Worm (Caenorhabditis elegans) whole organism, L4 larva: ENCODE data around the gene Y23B4A.1.

Experiments used
- F10B5.3 ChIP-seq: sonication (generic microtip); optimal IDR thresholded peaks from 2 replicates; lab custom pipeline; 2016; ENCODE audit warnings: mild to moderate bottlenecking, missing genetic modification characterization, missing compliant biosample characterization
- F37D6.2 ChIP-seq: sonication (generic microtip); optimal IDR thresholded peaks from 2 replicates; lab custom pipeline; 2016; ENCODE audit warnings: mild to moderate bottlenecking, missing genetic modification characterization, missing compliant biosample characterization
- T20F7.1 ChIP-seq: fragments of 200-800 bp; sonication (Bioruptor generic); optimal IDR thresholded peaks from 2 replicates; lab custom pipeline; 2018; ENCODE audit warnings: mild to moderate bottlenecking, missing genetic modification characterization, missing compliant biosample characterization
- aha-1 ChIP-seq: fragments of 150-350 bp; peaks from one replicate; lab custom pipeline; 2014; ENCODE audit warnings: missing biosample characterization, missing genetic modification characterization
- aly-2 ChIP-seq: sonication (generic microtip); optimal IDR thresholded peaks from 2 replicates; lab custom pipeline; 2018; ENCODE audit warnings: missing biosample characterization, missing genetic modification characterization
- ama-1 ChIP-seq: fragments of 150-350 bp; optimal IDR thresholded peaks from 2 replicates; lab custom pipeline; 2014; ENCODE audit warnings: inconsistent platforms, mixed read lengths
- arid-1 ChIP-seq: fragments of 200-800 bp; sonication (Bioruptor generic); conservative IDR thresholded peaks from 2 replicates; pipeline ENCODE4 v1.3.6; 2022; ENCODE audit warnings: missing genetic modification reagents, missing genetic modification characterization, missing compliant biosample characterization
- attf-4 ChIP-seq: sonication (generic microtip); optimal IDR thresholded peaks from 3 replicates; lab custom pipeline; 2017; ENCODE audit warnings: missing biosample characterization, missing genetic modification characterization
- ces-1 ChIP-seq: fragments of 150-350 bp; sonication (generic microtip); optimal IDR thresholded peaks from 4 replicates; lab custom pipeline; 2014; ENCODE audit warnings: missing biosample characterization, missing genetic modification reagents, missing genetic modification characterization
- cey-2 ChIP-seq: sonication (generic microtip); optimal IDR thresholded peaks from 3 replicates; lab custom pipeline; 2017; ENCODE audit warnings: missing genetic modification characterization, mild to moderate bottlenecking, missing compliant biosample characterization, antibody characterized with exemption, borderline replicate concordance; ENCODE audit not compliant: insufficient read depth
- ctbp-1 ChIP-seq: fragments of 200-800 bp; sonication (Bioruptor generic); IDR thresholded peaks from 2 replicates; pipeline ENCODE4 v1.3.6; 2022; ENCODE audit warnings: missing genetic modification reagents, missing genetic modification characterization, missing compliant biosample characterization
- daf-12 ChIP-seq: fragments of 150-350 bp; optimal IDR thresholded peaks from 2 replicates; lab custom pipeline; 2014; ENCODE audit warnings: missing biosample characterization, missing genetic modification reagents, missing genetic modification characterization
- daf-19 ChIP-seq: fragments of 200-800 bp; sonication (Bioruptor generic); conservative IDR thresholded peaks from 2 replicates; pipeline ENCODE4 v1.3.6; 2022; ENCODE audit warnings: missing genetic modification characterization, missing compliant biosample characterization
- daf-8 ChIP-seq: fragments of 200-800 bp; sonication (Bioruptor generic); IDR thresholded peaks from 2 replicates; pipeline ENCODE4 v1.3.6; 2022; ENCODE audit warnings: missing genetic modification characterization, missing compliant biosample characterization
- dve-1 ChIP-seq: sonication (generic microtip); optimal IDR thresholded peaks from 2 replicates; lab custom pipeline; 2017; ENCODE audit warnings: antibody characterized with exemption, mild to moderate bottlenecking, missing genetic modification characterization, missing compliant biosample characterization; ENCODE audit not compliant: insufficient read depth
- fkh-10 ChIP-seq: fragments of 150-350 bp; optimal IDR thresholded peaks from 2 replicates; lab custom pipeline; 2014; ENCODE audit warnings: missing biosample characterization, missing genetic modification reagents, missing genetic modification characterization
- hif-1 ChIP-seq, 2 experiments: sonication (generic microtip); optimal IDR thresholded peaks; 2 replicates each; lab custom pipeline; 2016 to 2017; ENCODE audit warnings: missing compliant biosample characterization in 2 of 2, missing genetic modification characterization in 2 of 2, missing genetic modification reagents in 2 of 2, missing genotype in 2 of 2, mild to moderate bottlenecking in 1 of 2
- hlh-11 ChIP-seq: fragments of 200-800 bp; sonication (Bioruptor generic); optimal IDR thresholded peaks from 2 replicates; lab custom pipeline; 2018; ENCODE audit warnings: mild to moderate bottlenecking, missing genetic modification characterization, missing compliant biosample characterization
- hmg-1.1 ChIP-seq: fragments of 200-800 bp; sonication (Bioruptor generic); IDR thresholded peaks from 2 replicates; pipeline ENCODE4 v1.3.6; 2022; ENCODE audit warnings: missing genetic modification reagents, missing genetic modification characterization, missing compliant biosample characterization
- lim-7 ChIP-seq: fragments of 200-800 bp; sonication (Bioruptor generic); IDR thresholded peaks from 2 replicates; pipeline ENCODE4 v1.3.6; 2022; ENCODE audit warnings: missing genetic modification characterization, missing compliant biosample characterization
- lin-1 ChIP-seq: fragments of 200-800 bp; sonication (Bioruptor generic); IDR thresholded peaks from 2 replicates; pipeline ENCODE4 v1.3.6; 2022; ENCODE audit warnings: missing genetic modification reagents, missing genetic modification characterization, missing compliant biosample characterization
- lin-39 ChIP-seq: fragments of 150-350 bp; optimal IDR thresholded peaks from 2 replicates; lab custom pipeline; 2014; ENCODE audit warnings: missing biosample characterization, missing genetic modification reagents, missing genetic modification characterization
- nhr-111 ChIP-seq: fragments of 200-800 bp; sonication (Bioruptor generic); optimal IDR thresholded peaks from 2 replicates; lab custom pipeline; 2018; ENCODE audit warnings: mild to moderate bottlenecking, missing genetic modification characterization, missing compliant biosample characterization
- pha-4 ChIP-seq, 2 experiments: fragments of 150-350 bp in 1 of 2; fragments of 200-800 bp in 1 of 2; sonication (Bioruptor generic) in 1 of 2; IDR thresholded peaks in 1 of 2; optimal IDR thresholded peaks in 1 of 2; 2 replicates each; pipeline versions ENCODE4 v1.3.6 to Lab custom; 2014 to 2022; ENCODE audit warnings: missing genetic modification characterization in 2 of 2, missing genetic modification reagents in 2 of 2, missing biosample characterization in 1 of 2, missing compliant biosample characterization in 1 of 2
- rbr-2 ChIP-seq: sonication (generic microtip); optimal IDR thresholded peaks from 2 replicates; lab custom pipeline; 2016; ENCODE audit warnings: missing genotype, missing genetic modification characterization, missing compliant biosample characterization
- sdz-12 ChIP-seq: fragments of 200-800 bp; sonication (Bioruptor generic); optimal IDR thresholded peaks from 2 replicates; lab custom pipeline; 2018; ENCODE audit warnings: mild to moderate bottlenecking, missing genetic modification characterization, missing compliant biosample characterization
- set-16 ChIP-seq: fragments of 200-800 bp; sonication (Bioruptor generic); IDR thresholded peaks from 2 replicates; pipeline ENCODE4 v1.3.6; 2022; ENCODE audit warnings: missing genetic modification reagents, missing genetic modification characterization, missing compliant biosample characterization
- snpc-1.2 ChIP-seq: fragments of 200-800 bp; sonication (Bioruptor generic); IDR thresholded peaks from 2 replicates; pipeline ENCODE4 v1.3.6; 2022; ENCODE audit warnings: missing genetic modification reagents, missing genetic modification characterization, missing compliant biosample characterization
- spr-1 ChIP-seq: sonication (generic microtip); optimal IDR thresholded peaks from 2 replicates; lab custom pipeline; 2016; ENCODE audit warnings: mild to moderate bottlenecking, missing genetic modification characterization, missing compliant biosample characterization
- tag-97 ChIP-seq: fragments of 200-800 bp; sonication (Bioruptor generic); IDR thresholded peaks from 2 replicates; pipeline ENCODE4 v1.3.6; 2022; ENCODE audit warnings: missing genetic modification characterization, missing compliant biosample characterization
- unc-62 ChIP-seq, 3 experiments: fragments of 150-350 bp in 1 of 3; sonication (generic microtip); optimal IDR thresholded peaks in 2 of 3; peaks in 1 of 3; 1 replicate in 1 of 3; 2 replicates in 2 of 3; lab custom pipeline; 2014 to 2017; ENCODE audit warnings: missing biosample characterization in 3 of 3, missing genetic modification characterization in 3 of 3, missing genetic modification reagents in 3 of 3, missing genotype in 1 of 3

The Y23B4A.1 gene

DNA sequence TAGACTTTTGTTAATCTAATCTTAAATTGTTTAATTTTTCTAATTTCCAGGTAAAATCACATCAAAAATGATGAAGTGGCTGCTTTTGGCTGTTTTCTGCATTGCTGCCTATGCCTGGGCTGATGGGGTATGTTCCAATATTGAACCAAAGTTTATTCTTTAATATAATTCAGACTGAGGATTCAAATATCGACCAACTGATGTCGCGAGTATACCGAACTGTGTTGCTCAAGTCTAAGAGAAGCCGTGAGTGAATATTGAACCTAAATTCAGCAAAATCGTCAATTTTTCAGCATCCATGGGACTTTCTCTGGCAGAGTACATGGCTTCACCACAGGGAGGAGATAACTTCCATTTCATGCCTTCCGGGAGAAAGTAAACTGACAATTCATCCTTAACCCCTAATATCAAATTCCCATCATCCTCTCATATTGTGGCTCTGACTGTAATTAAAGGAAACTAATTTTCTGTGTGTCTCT, 12.5 kb downstream of the Y23B4A.1 start, which contains the start of gene nlp-49:
TSS of gene nlp-49 (plus strand) at position 51 of the 479 bp plus-strand sequence.
- peak in 1 of 2 experiments; percentile 40 for TF ChIP-seq unc-62 (GFP tag; optimal IDR thresholded peaks at IDR 0.05 in 1 of 2; lab: Kevin White, UChicago)
- no peak for TF ChIP-seq unc-62 (tag; optimal IDR thresholded peaks at IDR 0.05; lab: Kevin White, UChicago)
- TF ChIP-seq spr-1 (tag; lab: Kevin White, UChicago) = no peak
- TF ChIP-seq arid-1 = no peak
- TF ChIP-seq aha-1 (tag; lab: Kevin White, UChicago) = peak; percentile 97
- no peak for TF ChIP-seq cey-2
- TF ChIP-seq, all 104 proteins: peak for 2

DNA sequence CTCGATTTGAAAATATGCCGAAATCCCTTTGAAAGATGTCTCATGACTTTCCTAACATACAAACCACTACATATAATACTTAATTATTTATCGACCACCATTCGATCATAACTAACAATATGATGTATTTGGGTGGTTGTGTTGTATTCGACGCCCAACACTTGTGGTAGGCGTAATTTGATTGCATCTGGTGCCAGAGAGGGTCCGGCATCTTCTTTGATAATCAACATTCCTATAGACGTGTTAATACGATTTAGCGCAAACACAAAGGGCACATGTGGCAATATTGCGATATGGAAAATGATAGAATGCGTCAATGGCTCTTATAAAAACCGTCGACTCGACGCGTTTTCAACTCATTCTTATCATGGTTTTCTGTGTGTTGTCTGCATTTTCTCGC, 13.3 kb downstream of the Y23B4A.1 start:
- TF ChIP-seq unc-62 (GFP tag; optimal IDR thresholded peaks at IDR 0.05 in 1 of 2; lab: Kevin White, UChicago) (peak in 1 of 2 experiments; percentile 86), unc-62 (tag; optimal IDR thresholded peaks at IDR 0.05; lab: Kevin White, UChicago) (no peak), cey-2 (no peak)

DNA sequence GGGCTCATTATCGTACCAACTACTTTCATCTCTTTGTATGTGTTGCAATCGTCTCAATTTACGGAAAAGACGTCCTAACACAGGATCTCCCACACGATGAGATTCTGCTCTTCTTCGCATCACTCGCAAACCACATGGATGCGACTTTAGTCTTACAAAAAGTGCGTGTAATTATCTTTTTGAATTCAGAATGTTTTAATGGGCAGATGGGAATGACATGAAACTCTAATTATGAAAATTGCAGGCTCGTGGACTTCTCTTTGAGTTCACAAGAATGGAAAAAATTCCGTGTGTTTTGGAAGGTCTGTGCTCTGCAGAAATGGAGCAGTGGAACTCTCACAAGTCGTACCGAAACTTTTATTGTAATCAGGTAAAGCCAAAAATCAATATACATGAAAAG, 15.7 kb downstream of the Y23B4A.1 start:
- TF ChIP-seq daf-8 (GFP tag; lab: Robert Waterston, UW) = no peak
- TF ChIP-seq set-16 (GFP tag; lab: Robert Waterston, UW) = no peak
- peak in 1 of 2 experiments; percentile 68 for TF ChIP-seq unc-62 (GFP tag; optimal IDR thresholded peaks at IDR 0.05 in 1 of 2; lab: Kevin White, UChicago)
- no peak for TF ChIP-seq unc-62 (tag; optimal IDR thresholded peaks at IDR 0.05; lab: Kevin White, UChicago)

DNA sequence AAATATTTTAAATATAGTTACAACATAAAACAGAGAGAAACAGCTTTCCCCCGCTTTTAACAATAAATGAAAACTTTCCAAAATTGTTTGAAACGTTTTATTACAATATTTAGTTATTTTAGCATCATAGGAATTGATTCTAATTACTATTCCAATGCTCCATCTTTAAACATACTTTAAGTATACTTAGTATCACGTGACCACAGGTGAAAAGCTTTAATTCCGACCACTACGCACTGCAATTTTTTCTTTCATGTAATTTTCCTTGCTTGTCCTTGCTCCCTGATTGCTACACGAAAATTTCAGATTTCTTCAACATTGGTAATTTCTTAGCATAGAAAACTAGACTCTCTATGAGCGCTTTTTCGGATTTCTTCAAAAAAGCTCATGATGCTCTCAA, 20.1 kb downstream of the Y23B4A.1 start, which contains the start of gene tbc-16:
TSS of gene tbc-16 (plus strand) at position 301 of the 400 bp plus-strand sequence.
- no peak for TF ChIP-seq lin-1 (GFP tag; lab: Robert Waterston, UW)
- TF ChIP-seq aha-1 (tag; lab: Kevin White, UChicago) = peak; percentile 85

DNA sequence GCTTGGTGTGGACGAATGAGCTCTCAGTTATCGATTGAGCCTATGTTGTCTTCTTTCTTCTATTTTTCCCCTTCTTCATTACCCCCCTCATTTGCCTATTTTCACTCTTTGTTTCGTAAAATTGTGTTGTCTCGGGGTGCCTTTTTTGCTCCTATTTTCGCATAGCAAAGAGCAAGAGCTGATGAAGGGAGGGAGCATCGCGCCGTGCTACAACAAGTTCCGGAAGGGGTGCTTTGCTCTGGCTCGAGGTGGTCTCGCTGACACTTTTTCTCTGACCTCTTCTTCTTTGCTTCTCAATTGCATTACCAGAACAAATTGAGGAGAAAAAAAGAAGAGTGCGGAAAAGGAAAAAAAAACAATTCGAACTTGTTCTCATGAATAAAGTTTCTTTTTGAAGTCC, 21.2 kb downstream of the Y23B4A.1 start:
- TF ChIP-seq F10B5.3 = no peak
- TF ChIP-seq rbr-2 = peak; percentile 7
- TF ChIP-seq aha-1 (tag; lab: Kevin White, UChicago) = peak; percentile 66
- TF ChIP-seq snpc-1.2 (GFP tag; lab: Robert Waterston, UW) = no peak
- peak in 1 of 2 experiments; percentile 96 for TF ChIP-seq unc-62 (GFP tag; optimal IDR thresholded peaks at IDR 0.05 in 1 of 2; lab: Kevin White, UChicago)
- no peak for TF ChIP-seq unc-62 (tag; optimal IDR thresholded peaks at IDR 0.05; lab: Kevin White, UChicago)
- TF ChIP-seq lin-1 (GFP tag; lab: Robert Waterston, UW) = no peak
- no peak for TF ChIP-seq dve-1 (tag; lab: Kevin White, UChicago)
- no peak for TF ChIP-seq attf-4
- no peak for TF ChIP-seq lim-7 (GFP tag; lab: Robert Waterston, UW)
- 0 out of 2 replicates have a peak, but pooled peaks have one; percentile 25 for TF ChIP-seq hmg-1.1 (GFP tag; lab: Robert Waterston, UW)
- TF ChIP-seq ces-1 = peak; percentile 37
- TF ChIP-seq fkh-10 = peak; percentile 86
- peak; percentile 56; the same call in 1 of the 2 replicates for TF ChIP-seq ctbp-1 (GFP tag; lab: Robert Waterston, UW)

DNA sequence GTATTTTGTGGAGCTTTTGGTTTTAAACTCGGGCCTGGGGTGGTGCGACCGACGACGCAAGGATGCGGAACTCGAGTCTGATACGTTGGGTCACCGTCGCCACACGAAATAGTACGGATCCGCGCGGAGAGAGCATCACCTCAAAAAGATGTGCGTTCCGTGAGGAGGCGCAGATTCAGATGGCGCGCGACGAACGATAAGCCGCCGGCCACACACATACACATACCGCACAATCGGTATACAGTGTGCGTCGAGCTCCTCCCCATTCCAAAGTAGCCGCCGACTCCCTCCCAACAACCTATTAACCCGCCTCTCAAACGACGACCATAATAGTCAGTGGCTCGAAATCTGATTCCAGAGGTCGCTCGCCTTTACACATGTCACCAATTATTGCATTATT, 27.1 kb downstream of the Y23B4A.1 start, which contains the start of gene F49E10.2:
TSS of gene F49E10.2 (plus strand) at position 301 of the 400 bp plus-strand sequence.
- TF ChIP-seq sdz-12 (GFP tag; lab: Kevin White, UChicago) (no peak), cey-2 (no peak), hlh-11 (tag; lab: Kevin White, UChicago) (no peak), tag-97 (GFP tag; lab: Robert Waterston, UW) (no peak), T20F7.1 (GFP tag; lab: Kevin White, UChicago) (no peak), lim-7 (GFP tag; lab: Robert Waterston, UW) (no peak), F37D6.2 (no peak), snpc-1.2 (GFP tag; lab: Robert Waterston, UW) (no peak), set-16 (GFP tag; lab: Robert Waterston, UW) (no peak; the same call in 1 of the 2 replicates), hif-1 (tag; optimal IDR thresholded peaks at IDR 0.05; lab: Kevin White, UChicago) (no peak), pha-4 (GFP tag; IDR thresholded peaks at IDR 0.05; lab: Robert Waterston, UW) (no peak), pha-4 (tag; optimal IDR thresholded peaks at IDR 0.05; lab: Kevin White, UChicago) (no peak), nhr-111 (no peak), aly-2 (tag; lab: Kevin White, UChicago) (no peak), daf-12 (tag; lab: Kevin White, UChicago) (no peak), daf-19 (no peak), lin-39 (no peak), unc-62 (GFP tag; optimal IDR thresholded peaks at IDR 0.05 in 1 of 2; lab: Kevin White, UChicago) (no peak), unc-62 (tag; optimal IDR thresholded peaks at IDR 0.05; lab: Kevin White, UChicago) (no peak), ama-1 (lab: Kevin White, UChicago) (no peak), aha-1 (tag; lab: Kevin White, UChicago) (no peak)
- TF ChIP-seq, all 104 proteins: peak for 0
